Fruit fly (Drosophila melanogaster) whole organism, embryonic: ENCODE results near the gene Wnt6.

Experiments used
- ATbp ChIP-seq: fragments of 200-800 bp; sonication (Bioruptor generic); optimal IDR thresholded peaks from 2 replicates; lab custom pipeline; 2017; ENCODE audit warnings: missing biosample characterization, mild to moderate bottlenecking, missing genetic modification characterization, missing genetic modification reagents
- Awh ChIP-seq: fragments of 200-800 bp; sonication (Bioruptor generic); IDR thresholded peaks from 2 replicates; pipeline ENCODE4, ENCODE4 v1.3.6; 2022; ENCODE audit warnings: missing biosample characterization, missing genetic modification characterization
- CG12391 ChIP-seq: fragments of 200-800 bp; sonication (Bioruptor generic); optimal IDR thresholded peaks from 3 replicates; lab custom pipeline; 2018; ENCODE audit warnings: missing biosample characterization, mild to moderate bottlenecking, missing genetic modification characterization, moderate library complexity
- CG12744 ChIP-seq: fragments of 200-800 bp; sonication (Bioruptor generic); optimal IDR thresholded peaks from 2 replicates; lab custom pipeline; 2016; ENCODE audit warnings: missing biosample characterization, missing genetic modification characterization
- CG13296 ChIP-seq: fragments of 200-800 bp; sonication (Bioruptor generic); optimal IDR thresholded peaks from 3 replicates; lab custom pipeline; 2018; ENCODE audit warnings: missing biosample characterization, mild to moderate bottlenecking, missing genetic modification characterization
- CG18619 ChIP-seq: fragments of 200-800 bp; sonication (Bioruptor generic); optimal IDR thresholded peaks from 3 replicates; lab custom pipeline; 2017; ENCODE audit warnings: missing biosample characterization, mild to moderate bottlenecking, missing genetic modification characterization
- CG2712 ChIP-seq: fragments of 200-800 bp; optimal IDR thresholded peaks from 3 replicates; lab custom pipeline; 2019; ENCODE audit warnings: missing biosample characterization, mild to moderate bottlenecking, missing genetic modification characterization, moderate library complexity
- CG31224 ChIP-seq: fragments of 200-800 bp; sonication (Bioruptor generic); IDR thresholded peaks from 2 replicates; pipeline ENCODE4 v1.3.6; 2022; ENCODE audit warnings: missing biosample characterization, missing genetic modification characterization
- CG7786 ChIP-seq: fragments of 200-800 bp; sonication (Bioruptor generic); optimal IDR thresholded peaks from 2 replicates; lab custom pipeline; 2016; ENCODE audit warnings: missing biosample characterization, missing genetic modification characterization
- CG8478 ChIP-seq: fragments of >200 bp; optimal IDR thresholded peaks from 2 replicates; lab custom pipeline; 2018
- CG8765 ChIP-seq: fragments of 200-800 bp; sonication (Bioruptor generic); IDR thresholded peaks from 2 replicates; pipeline ENCODE4 v1.3.6; 2022; ENCODE audit warnings: missing biosample characterization, missing genetic modification characterization
- CG9817 ChIP-seq: fragments of 200-800 bp; sonication (Bioruptor generic); optimal IDR thresholded peaks from 2 replicates; lab custom pipeline; 2018; ENCODE audit warnings: missing biosample characterization, mild to moderate bottlenecking, missing genetic modification characterization, moderate library complexity
- CrebB ChIP-seq: fragments of 200-800 bp; sonication (Bioruptor generic); optimal IDR thresholded peaks from 3 replicates; lab custom pipeline; 2018; ENCODE audit warnings: missing biosample characterization, mild to moderate bottlenecking, missing genetic modification characterization
- Dip3 ChIP-seq: fragments of 200-800 bp; sonication (Bioruptor generic); optimal IDR thresholded peaks from 3 replicates; lab custom pipeline; 2016; ENCODE audit warnings: missing biosample characterization, missing genetic modification characterization
- Ets65A ChIP-seq: fragments of 200-800 bp; sonication (Bioruptor generic); peaks from one replicate; lab custom pipeline; 2016; ENCODE audit warnings: missing biosample characterization, missing genetic modification characterization
- Lhr ChIP-seq: fragments of 200-800 bp; sonication (Bioruptor generic); optimal IDR thresholded peaks from 3 replicates; lab custom pipeline; 2017; ENCODE audit warnings: mild to moderate bottlenecking, missing biosample characterization, missing genetic modification reagents, missing genetic modification characterization
- Sry-β ChIP-seq: fragments of 200-800 bp; sonication (Bioruptor generic); optimal IDR thresholded peaks from 2 replicates; lab custom pipeline; 2018; ENCODE audit warnings: missing biosample characterization, mild to moderate bottlenecking, missing genetic modification characterization, moderate library complexity
- YL-1 ChIP-seq: fragments of 200-800 bp; sonication (Bioruptor generic); optimal IDR thresholded peaks from 3 replicates; lab custom pipeline; 2017; ENCODE audit warnings: missing biosample characterization, mild to moderate bottlenecking, missing genetic modification characterization
- ac ChIP-seq: fragments of 200-800 bp; sonication (Bioruptor generic); optimal IDR thresholded peaks from 3 replicates; lab custom pipeline; 2017; ENCODE audit warnings: missing biosample characterization, mild to moderate bottlenecking, missing genetic modification characterization
- ase ChIP-seq: fragments of 200-800 bp; sonication (Bioruptor generic); IDR thresholded peaks from 3 replicates; pipeline ENCODE4 v1.3.6; 2022; ENCODE audit warnings: missing biosample characterization, missing genetic modification characterization
- bsh ChIP-seq, 2 experiments: fragments of 200-800 bp; sonication (Bioruptor generic); optimal IDR thresholded peaks; 2 replicates each; lab custom pipeline; 2017 to 2018; ENCODE audit warnings: mild to moderate bottlenecking in 2 of 2, missing biosample characterization in 2 of 2, missing genetic modification characterization in 2 of 2, moderate library complexity in 1 of 2
- cas ChIP-seq: fragments of 200-800 bp; sonication (Bioruptor generic); IDR thresholded peaks from 2 replicates; pipeline ENCODE4 v1.3.6; 2022; ENCODE audit warnings: missing biosample characterization, missing genetic modification characterization
- corto ChIP-seq: fragments of 200-800 bp; sonication (Bioruptor generic); optimal IDR thresholded peaks from 2 replicates; lab custom pipeline; 2016; ENCODE audit warnings: missing biosample characterization, mild to moderate bottlenecking, missing genetic modification characterization, moderate library complexity
- dmrt11E ChIP-seq: fragments of 200-800 bp; sonication (Bioruptor generic); optimal IDR thresholded peaks from 3 replicates; lab custom pipeline; 2018; ENCODE audit warnings: missing biosample characterization, mild to moderate bottlenecking, missing genetic modification characterization, moderate library complexity
- esg ChIP-seq: fragments of 200-800 bp; sonication (Bioruptor generic); conservative IDR thresholded peaks from 2 replicates; pipeline ENCODE4 v1.3.6; 2022; ENCODE audit warnings: missing biosample characterization, missing genetic modification characterization
- ftz-f1 ChIP-seq: fragments of 200-800 bp; sonication (Bioruptor generic); optimal IDR thresholded peaks from 2 replicates; lab custom pipeline; 2016; ENCODE audit warnings: missing biosample characterization, missing genetic modification characterization
- gcm2 ChIP-seq: fragments of 200-800 bp; sonication (Bioruptor generic); optimal IDR thresholded peaks from 2 replicates; lab custom pipeline; 2016; ENCODE audit warnings: missing biosample characterization, missing genetic modification characterization
- gt ChIP-seq: fragments of 200-800 bp; sonication (Bioruptor generic); IDR thresholded peaks from 2 replicates; pipeline ENCODE4 v1.3.6; 2022; ENCODE audit warnings: missing biosample characterization, missing genetic modification characterization
- klu ChIP-seq: fragments of 200-800 bp; sonication (Bioruptor generic); IDR thresholded peaks from 2 replicates; pipeline ENCODE4 v1.3.6; 2022; ENCODE audit warnings: missing biosample characterization, missing genetic modification characterization
- lbe ChIP-seq: fragments of 200-800 bp; sonication (Bioruptor generic); optimal IDR thresholded peaks from 2 replicates; lab custom pipeline; 2016; ENCODE audit warnings: missing biosample characterization, mild to moderate bottlenecking, missing genetic modification characterization
- lilli ChIP-seq: fragments of 200-800 bp; sonication (Bioruptor generic); optimal IDR thresholded peaks from 3 replicates; lab custom pipeline; 2016; ENCODE audit warnings: missing biosample characterization, missing genetic modification characterization
- nom ChIP-seq: fragments of 200-800 bp; sonication (Bioruptor generic); optimal IDR thresholded peaks from 2 replicates; lab custom pipeline; 2017; ENCODE audit warnings: missing biosample characterization, missing genetic modification characterization, mild to moderate bottlenecking, moderate library complexity, missing genetic modification reagents
- pfk ChIP-seq: fragments of 200-800 bp; sonication (Bioruptor generic); optimal IDR thresholded peaks from 2 replicates; lab custom pipeline; 2018; ENCODE audit warnings: missing biosample characterization, mild to moderate bottlenecking, missing genetic modification characterization, moderate library complexity
- salm ChIP-seq: fragments of 200-800 bp; sonication (Bioruptor generic); optimal IDR thresholded peaks from 2 replicates; lab custom pipeline; 2018; ENCODE audit warnings: missing biosample characterization, mild to moderate bottlenecking, missing genetic modification characterization
- sens ChIP-seq: fragments of 200-800 bp; sonication (Bioruptor generic); peaks from one replicate; lab custom pipeline; 2016; ENCODE audit warnings: missing biosample characterization, missing genetic modification characterization
- sisA ChIP-seq: fragments of 200-800 bp; sonication (Bioruptor generic); IDR thresholded peaks from 2 replicates; pipeline ENCODE4 v1.3.6; 2022; ENCODE audit warnings: missing biosample characterization, missing genetic modification characterization
- tin ChIP-seq: fragments of 200-800 bp; sonication (Bioruptor generic); optimal IDR thresholded peaks from 3 replicates; lab custom pipeline; 2016; ENCODE audit warnings: missing biosample characterization, missing genetic modification characterization
- vnd ChIP-seq: fragments of 200-800 bp; sonication (Bioruptor generic); IDR thresholded peaks from 3 replicates; pipeline ENCODE4 v1.3.6; 2022; ENCODE audit warnings: missing biosample characterization, missing genetic modification characterization; ENCODE audit not compliant: partially characterized antibody
- wek ChIP-seq: fragments of 200-800 bp; sonication (Bioruptor generic); optimal IDR thresholded peaks from 3 replicates; lab custom pipeline; 2018; ENCODE audit warnings: missing biosample characterization, mild to moderate bottlenecking, missing genetic modification characterization, moderate library complexity
- zfh1 ChIP-seq: fragments of 200-800 bp; sonication (Bioruptor generic); IDR thresholded peaks from 3 replicates; pipeline ENCODE4 v1.3.6; 2022; ENCODE audit warnings: missing biosample characterization, missing genetic modification characterization

The Wnt6 gene

DNA sequence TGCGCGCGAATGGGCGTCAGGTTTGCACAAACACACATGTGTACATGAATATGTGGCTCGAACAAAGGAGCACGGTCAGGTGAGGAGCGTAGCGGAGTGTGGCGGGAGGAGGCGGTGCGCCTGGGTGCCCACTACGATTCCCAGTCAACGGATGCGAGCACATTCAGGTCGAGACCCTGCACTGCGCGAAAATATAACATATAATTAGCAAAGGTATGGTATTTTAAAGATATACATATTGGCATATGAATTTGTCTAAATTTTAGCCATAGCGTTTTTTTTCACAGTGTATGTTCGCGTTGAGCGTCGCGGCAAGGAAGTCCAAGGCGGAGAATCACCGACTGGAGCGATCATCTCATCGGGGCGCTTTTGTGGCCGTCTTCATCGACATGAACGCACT is 13.6 kb upstream of the Wnt6 start (continued):
- no peak for TF ChIP-seq Dip3 (GFP tag; lab: Kevin White, UChicago)
- TF ChIP-seq lilli = no peak

DNA sequence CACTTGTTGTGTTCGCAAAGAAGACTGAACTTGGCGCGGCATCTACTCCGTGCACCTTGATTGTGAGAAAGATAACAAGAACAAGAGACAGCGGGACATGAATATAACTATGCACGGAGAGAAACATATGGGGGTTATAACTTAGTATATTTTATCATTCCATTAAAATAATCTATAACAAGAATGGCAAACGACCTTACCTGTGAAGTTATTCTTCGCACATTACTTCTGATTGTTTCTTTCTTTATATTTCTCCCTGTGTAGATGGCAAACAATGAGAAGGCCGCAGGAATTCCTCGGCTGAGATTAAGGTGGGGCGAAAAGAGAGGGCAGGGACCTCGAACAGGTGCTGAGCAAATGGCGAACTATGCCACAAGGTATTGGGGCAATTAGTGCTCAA is 12.4 kb upstream of the Wnt6 start:
- TF ChIP-seq sisA (no peak), gt (GFP tag; lab: Robert Waterston, UW) (no peak), dmrt11E (peak; percentile 13), Sry-β (no peak), corto (peak; percentile 59), sens (GFP tag; lab: Kevin White, UChicago) (peak; percentile 20), lbe (GFP tag; lab: Kevin White, UChicago) (peak; percentile 53), nom (peak; percentile 36), CG12391 (tag; lab: Kevin White, UChicago) (no peak), ftz-f1 (no peak), CG12744 (GFP tag; lab: Kevin White, UChicago) (no peak), CG9817 (tag; lab: Kevin White, UChicago) (no peak), ATbp (GFP tag; lab: Kevin White, UChicago) (no peak), zfh1 (GFP tag; lab: Robert Waterston, UW) (0 out of 3 replicates have a peak, but pooled peaks have one; percentile 25), cas (GFP tag; lab: Robert Waterston, UW) (no peak), Lhr (no peak), wek (no peak), Awh (GFP tag; lab: Robert Waterston, UW) (no peak), CG18619 (GFP tag; lab: Kevin White, UChicago) (no peak), ac (no peak), CG2712 (tag; lab: Kevin White, UChicago) (no peak), salm (no peak)
- TF ChIP-seq, all 482 proteins: peak for 6

DNA sequence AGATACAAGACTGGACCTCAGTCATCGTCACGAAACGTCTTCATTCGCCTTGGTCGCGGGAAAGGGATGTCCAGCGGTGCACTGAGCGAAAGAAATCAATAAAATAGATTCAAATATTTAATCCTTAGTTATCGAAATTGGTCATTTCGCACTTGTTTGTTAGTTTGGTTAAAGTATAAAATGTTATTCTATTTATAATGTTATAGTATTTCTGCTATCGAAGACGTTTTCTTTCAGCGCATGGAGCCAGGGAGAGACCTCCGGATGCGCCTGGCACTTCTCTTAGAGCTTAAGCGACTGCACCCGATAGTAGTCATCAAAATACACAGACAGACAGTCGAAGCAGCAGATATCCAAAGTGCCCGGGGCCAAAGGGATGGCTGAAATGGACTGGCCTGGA is 10.5 kb upstream of the Wnt6 start:
- TF ChIP-seq pfk (GFP tag; lab: Kevin White, UChicago) (no peak), CG8765 (GFP tag; lab: Robert Waterston, UW) (no peak), Ets65A (peak; percentile 2), tin (no peak), esg (no peak), CG7786 (GFP tag; lab: Kevin White, UChicago) (no peak), CG8478 (lab: Kevin White, UChicago) (no peak), gcm2 (GFP tag; lab: Kevin White, UChicago) (no peak), YL-1 (no peak), CG13296 (no peak), vnd (GFP tag; lab: Robert Waterston, UW) (no peak), nom (peak; percentile 11), CG31224 (GFP tag; lab: Robert Waterston, UW) (no peak), bsh (GFP tag; optimal IDR thresholded peaks at IDR 0.05; lab: Kevin White, UChicago) (peak in 1 of 2 experiments; percentile 44), ase (GFP tag; lab: Robert Waterston, UW) (no peak), klu (GFP tag; lab: Robert Waterston, UW) (no peak), CrebB (tag; lab: Kevin White, UChicago) (no peak)
